Worm (Caenorhabditis elegans): ENCODE results near the gene Y119D3B.12.

DNA sequence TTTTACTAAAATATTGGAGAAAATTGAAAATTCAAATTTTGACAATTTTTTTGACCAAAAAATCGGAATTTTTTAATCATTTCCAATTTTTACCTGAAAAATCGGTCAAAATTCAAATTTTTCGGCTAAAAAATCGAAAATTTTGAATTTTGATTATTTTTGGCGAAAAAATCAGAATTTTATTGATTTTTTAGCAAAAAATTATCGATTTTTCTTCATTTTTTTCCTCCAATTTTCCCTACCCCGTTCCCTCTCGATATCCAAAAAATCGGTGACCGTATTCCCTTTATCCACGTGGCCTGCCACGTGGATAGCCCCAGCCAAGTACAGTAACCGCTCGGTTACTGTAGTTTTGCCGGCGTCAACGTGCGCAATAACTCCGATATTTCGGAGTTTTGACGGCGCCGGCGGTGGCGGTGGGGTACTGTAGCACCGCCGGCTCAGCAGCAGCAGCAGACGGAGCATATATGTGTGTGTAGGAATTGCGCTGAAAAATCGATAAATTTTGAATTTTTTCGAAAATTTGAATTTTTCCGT, 9.0 kb upstream of the Y119D3B.12 start, which contains the start of gene Y119D3B.14:
- TF ChIP-seq nhr-28 (tag; optimal IDR thresholded peaks at IDR 0.05) (no peak), pha-4 (tag; optimal IDR thresholded peaks at IDR 0.05) (no peak), lsy-2 (tag; optimal IDR thresholded peaks at IDR 0.05) (no peak), nhr-76 (tag; optimal IDR thresholded peaks at IDR 0.05) (no peak), mab-5 (tag; optimal IDR thresholded peaks at IDR 0.05) (no peak), flh-1 (GFP tag; optimal IDR thresholded peaks at IDR 0.05) (no peak)

Data from whole organism, mixed stage, embryonic.